Worm (Caenorhabditis elegans) whole organism, midembryonic: ENCODE results near the gene Y71H2AL.2.
A peak's percentile ranks its signal among the peaks of the same experiment; 100 is the strongest.

ENCODE experiments used
- T22C8.4 ChIP-seq: fragments of 200-800 bp; sonication (Bioruptor generic); IDR thresholded peaks from 2 replicates; pipeline ENCODE4 v1.3.6; 2022; ENCODE audit warnings: missing genetic modification characterization, missing compliant biosample characterization
- cog-1 ChIP-seq: sonication (generic microtip); optimal IDR thresholded peaks from 2 replicates; lab custom pipeline; 2016; ENCODE audit warnings: missing genetic modification characterization, missing compliant biosample characterization
- flt-1 ChIP-seq: fragments of 200-800 bp; sonication (Bioruptor generic); IDR thresholded peaks from 2 replicates; pipeline ENCODE4 v1.3.6; 2022; ENCODE audit warnings: missing genetic modification characterization, missing compliant biosample characterization
- klf-2 ChIP-seq: fragments of 200-800 bp; sonication (Bioruptor generic); conservative IDR thresholded peaks from 2 replicates; pipeline ENCODE4 v1.3.6; 2022; ENCODE audit warnings: missing genetic modification reagents, missing genetic modification characterization, missing compliant biosample characterization
- med-1 ChIP-seq: sonication (generic microtip); optimal IDR thresholded peaks from 2 replicates; lab custom pipeline; 2017; ENCODE audit warnings: missing genetic modification characterization, mild to moderate bottlenecking, missing compliant biosample characterization, antibody characterized with exemption, missing genetic modification reagents; ENCODE audit not compliant: insufficient read depth
- ref-1 ChIP-seq: fragments of 200-800 bp; sonication (Bioruptor generic); conservative IDR thresholded peaks from 2 replicates; pipeline ENCODE4 v1.3.6; 2022; ENCODE audit warnings: missing genetic modification reagents, missing genetic modification characterization, missing compliant biosample characterization
- tab-1 ChIP-seq: fragments of 200-800 bp; sonication (Bioruptor generic); IDR thresholded peaks from 2 replicates; pipeline ENCODE4 v1.3.6; 2022; ENCODE audit warnings: missing genetic modification characterization, missing compliant biosample characterization
- ztf-23 ChIP-seq: fragments of 200-800 bp; sonication (Bioruptor generic); IDR thresholded peaks from 2 replicates; pipeline ENCODE4 v1.3.6; 2022; ENCODE audit warnings: missing genetic modification reagents, missing genetic modification characterization, missing compliant biosample characterization
- ztf-29 ChIP-seq: fragments of 200-800 bp; sonication (Bioruptor generic); IDR thresholded peaks from 2 replicates; pipeline ENCODE4 v1.3.6; 2022; ENCODE audit warnings: missing genetic modification reagents, missing genetic modification characterization, missing compliant biosample characterization

Gene Y71H2AL.2

DNA sequence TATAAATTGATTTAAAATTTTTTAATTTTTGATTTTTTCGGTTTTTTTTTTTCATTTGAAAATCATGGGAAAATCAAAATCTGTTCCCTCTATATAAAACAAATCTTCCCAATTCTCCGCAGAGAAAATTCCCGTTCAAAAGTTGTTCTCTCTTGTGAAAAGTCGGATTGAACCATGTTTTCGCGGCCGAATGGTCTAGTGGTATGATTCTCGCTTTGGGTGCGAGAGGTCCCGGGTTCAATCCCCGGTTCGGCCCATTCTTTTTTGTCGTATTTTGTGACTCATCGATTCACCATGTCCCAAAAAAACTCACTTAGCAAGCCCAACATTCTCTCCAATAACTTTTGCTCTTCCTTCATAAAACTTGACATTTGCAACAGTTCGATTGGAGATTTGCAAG is 25.4 kb downstream of the Y71H2AL.2 start:
- TF ChIP-seq ztf-23 (GFP tag; lab: Robert Waterston, UW) (0 out of 2 replicates have a peak, but pooled peaks have one; percentile 31), cog-1 (tag; lab: Kevin White, UChicago) (no peak)

DNA sequence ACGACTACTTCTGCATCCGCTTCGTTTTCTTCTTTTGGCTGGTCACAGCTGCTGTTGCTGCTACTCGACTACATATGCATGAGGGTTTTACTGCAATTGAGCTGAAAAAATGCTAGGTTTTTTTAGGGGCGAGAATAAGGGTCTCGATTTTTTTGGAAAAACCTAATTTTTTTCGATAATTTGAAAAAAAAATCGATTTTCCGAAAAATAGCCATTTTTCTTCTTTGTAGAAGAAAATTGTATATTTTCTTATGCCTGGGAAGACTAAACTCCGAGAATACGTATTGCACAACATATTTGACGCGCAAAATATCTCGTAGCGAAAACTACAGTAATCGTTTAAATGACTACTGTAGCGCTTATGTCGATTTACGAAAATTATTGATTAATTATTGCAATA is 30.4 kb downstream of the Y71H2AL.2 start, which contains the start of gene tmem-132:
Gene tmem-132, minus strand, starts transcription at position 101 of the 400 bp plus-strand sequence.
- TF ChIP-seq T22C8.4: no peak
- no peak for TF ChIP-seq ztf-29 (GFP tag; lab: Robert Waterston, UW)
- TF ChIP-seq med-1 (GFP tag; lab: Kevin White, UChicago): no peak
- TF ChIP-seq ztf-23 (GFP tag; lab: Robert Waterston, UW): no peak
- TF ChIP-seq cog-1 (tag; lab: Kevin White, UChicago): no peak
- no peak for TF ChIP-seq klf-2 (GFP tag; lab: Robert Waterston, UW)
- TF ChIP-seq ref-1: no peak
- TF ChIP-seq flt-1 (GFP tag; lab: Robert Waterston, UW): no peak
- no peak for TF ChIP-seq tab-1 (GFP tag; lab: Robert Waterston, UW)

DNA sequence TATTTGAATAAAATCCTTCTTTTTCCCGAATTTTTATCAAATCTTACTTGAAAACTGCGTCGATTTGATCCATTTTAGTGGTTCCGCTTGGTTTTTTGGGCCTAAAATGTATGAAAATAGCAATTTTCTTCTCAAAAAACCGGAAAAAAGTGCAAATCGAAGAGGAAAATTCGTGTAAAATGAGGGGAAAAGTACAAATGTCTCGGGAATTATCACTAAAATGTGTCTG is 38.7 kb downstream of the Y71H2AL.2 start, which contains the start of gene Y71H2AM.11:
Gene Y71H2AM.11, minus strand, starts transcription at position 101 of the 229 bp plus-strand sequence.
- TF ChIP-seq klf-2 (GFP tag; lab: Robert Waterston, UW): no peak
- TF ChIP-seq ref-1: no peak
- no peak for TF ChIP-seq cog-1 (tag; lab: Kevin White, UChicago)
- TF ChIP-seq flt-1 (GFP tag; lab: Robert Waterston, UW): no peak
- TF ChIP-seq ztf-29 (GFP tag; lab: Robert Waterston, UW): no peak
- no peak for TF ChIP-seq T22C8.4
- no peak for TF ChIP-seq ztf-23 (GFP tag; lab: Robert Waterston, UW)

DNA sequence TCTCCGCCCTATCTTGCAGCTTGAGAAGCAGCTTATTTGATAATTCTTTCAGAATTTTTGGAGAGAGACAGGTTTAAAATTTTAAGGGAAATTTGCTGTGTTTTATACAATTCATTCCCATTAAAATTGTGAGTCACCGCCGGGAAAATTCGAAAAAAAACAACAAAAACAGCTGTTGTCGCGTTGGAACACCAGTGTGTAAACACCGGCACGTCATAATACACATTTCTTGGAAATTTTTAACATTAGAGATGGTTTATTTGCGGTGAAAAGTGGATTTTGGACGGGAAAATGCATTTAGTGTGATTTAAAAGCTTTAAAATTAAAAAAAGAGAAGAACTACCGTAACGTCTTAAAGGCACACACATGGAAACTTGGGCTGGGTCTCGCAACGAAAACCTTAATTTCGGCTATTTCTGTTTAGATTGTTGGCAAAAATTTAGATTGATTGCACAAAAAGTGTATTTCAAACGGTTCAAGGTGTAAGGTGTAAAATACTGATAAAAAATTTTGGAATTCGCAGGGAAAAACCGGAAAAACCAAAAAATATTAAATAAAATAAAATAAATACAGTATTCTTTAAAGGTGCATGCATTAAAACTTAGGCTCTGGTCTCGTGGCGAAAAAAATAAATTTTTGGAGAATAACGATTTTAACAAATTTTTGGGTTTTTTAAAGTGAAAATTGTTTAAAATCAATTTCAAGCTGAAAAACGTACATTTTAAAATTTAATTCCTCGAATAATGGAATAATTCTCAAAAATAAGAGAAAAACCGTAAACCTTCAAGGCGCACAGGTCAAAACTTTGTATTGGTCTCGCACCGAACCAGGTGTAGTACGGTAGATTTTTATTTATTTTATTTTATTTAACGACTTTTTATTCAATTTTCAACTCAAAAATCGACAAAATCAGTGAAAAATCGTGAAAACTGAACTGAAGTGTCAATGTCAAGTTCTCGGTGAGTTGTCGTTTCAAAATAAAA is 39.3 kb downstream of the Y71H2AL.2 start, which contains the start of gene cosa-1:
Gene cosa-1, plus strand, starts transcription at position 896 of the 983 bp plus-strand sequence.
- TF ChIP-seq klf-2 (GFP tag; lab: Robert Waterston, UW) (no peak), ztf-29 (GFP tag; lab: Robert Waterston, UW) (no peak), med-1 (GFP tag; lab: Kevin White, UChicago) (no peak), tab-1 (GFP tag; lab: Robert Waterston, UW) (no peak), T22C8.4 (no peak), ref-1 (no peak), flt-1 (GFP tag; lab: Robert Waterston, UW) (no peak), ztf-23 (GFP tag; lab: Robert Waterston, UW) (no peak), cog-1 (tag; lab: Kevin White, UChicago) (no peak)

DNA sequence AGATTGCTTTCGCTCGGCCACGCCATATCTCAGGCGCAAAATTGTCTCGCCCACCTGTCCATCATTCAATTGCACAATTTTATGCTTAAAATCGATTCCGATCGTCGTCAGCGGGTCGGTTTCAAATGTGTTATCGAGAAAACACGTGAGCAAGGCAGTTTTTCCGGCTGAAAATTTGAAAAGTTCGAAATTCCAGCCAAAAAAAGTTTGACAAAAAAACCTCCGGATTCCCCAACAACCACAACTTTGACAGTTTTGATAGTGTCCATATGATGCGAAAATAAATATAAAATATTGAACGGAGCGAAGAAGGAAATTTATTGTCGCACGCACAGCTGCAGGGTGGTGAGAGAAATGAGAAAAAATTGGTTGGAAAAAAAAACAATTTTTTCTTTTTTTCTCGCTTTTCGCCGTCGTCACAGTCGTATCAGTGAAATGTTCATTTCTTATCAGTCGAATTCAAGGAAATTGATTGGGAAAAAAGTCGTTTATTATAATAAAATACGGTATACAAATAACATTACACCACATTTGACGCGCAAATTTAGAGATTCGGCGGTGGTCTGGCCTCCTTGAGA is 47.5 kb downstream of the Y71H2AL.2 start, which contains the start of gene Y71H2AM.12:
Gene Y71H2AM.12, minus strand, starts transcription at position 486 of the 578 bp plus-strand sequence.
- TF ChIP-seq med-1 (GFP tag; lab: Kevin White, UChicago) (no peak), T22C8.4 (no peak), ztf-23 (GFP tag; lab: Robert Waterston, UW) (no peak), flt-1 (GFP tag; lab: Robert Waterston, UW) (no peak), cog-1 (tag; lab: Kevin White, UChicago) (no peak)
